Worm (Caenorhabditis elegans): ENCODE data around the gene rab-37.

DNA sequence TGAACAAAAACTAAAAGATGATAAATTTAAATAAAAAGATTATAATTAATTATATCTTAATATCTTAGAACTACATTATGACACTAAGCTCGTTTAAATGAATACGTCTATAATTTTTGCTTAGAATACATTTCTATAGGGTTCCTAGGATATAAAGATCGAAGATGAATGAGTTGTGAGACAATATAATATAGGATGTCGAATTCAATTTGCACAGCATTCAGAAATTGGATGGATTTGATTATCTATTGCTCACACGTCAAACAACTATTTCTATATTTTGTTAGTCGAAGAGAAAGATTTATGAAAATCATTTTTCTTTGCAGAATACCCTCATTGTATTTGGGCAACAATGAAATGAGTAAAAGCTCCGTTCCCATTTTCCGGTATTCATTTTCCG, 3.3 kb upstream of the rab-37 start:
- no peak for TF ChIP-seq lim-6 (tag; optimal IDR thresholded peaks at IDR 0.05)
- no peak for TF ChIP-seq npax-4 (tag; optimal IDR thresholded peaks at IDR 0.05)
- TF ChIP-seq rnt-1 (tag; optimal IDR thresholded peaks at IDR 0.05), result no peak
- TF ChIP-seq unc-86 (tag; optimal IDR thresholded peaks at IDR 0.05), result no peak
- no peak for TF ChIP-seq nhr-11 (tag; optimal IDR thresholded peaks at IDR 0.05)
- no peak for TF ChIP-seq ceh-31 (tag; optimal IDR thresholded peaks at IDR 0.05)
- TF ChIP-seq lin-11 (tag; optimal IDR thresholded peaks at IDR 0.05), result no peak
- no peak for TF ChIP-seq ama-1 (optimal IDR thresholded peaks at IDR 0.05)
- TF ChIP-seq tbx-2 (tag; optimal IDR thresholded peaks at IDR 0.05), result no peak
- no peak for TF ChIP-seq sox-2 (GFP tag; IDR thresholded peaks at IDR 0.05)
- no peak for TF ChIP-seq dve-1 (tag; optimal IDR thresholded peaks at IDR 0.05)
- TF ChIP-seq dmd-4 (tag; optimal IDR thresholded peaks at IDR 0.05; ENCODE audit: borderline replicate concordance), result no peak
- TF ChIP-seq eyg-1 (tag; optimal IDR thresholded peaks at IDR 0.05), result no peak
- no peak for TF ChIP-seq F13H6.1 (tag; optimal IDR thresholded peaks at IDR 0.05)

Measured in whole organism, late embryonic.